Worm (Caenorhabditis elegans) whole organism, midembryonic: ENCODE measurements around the gene nas-6.

Experiments
- T22C8.4 ChIP-seq: fragments of 200-800 bp; sonication (Bioruptor generic); IDR thresholded peaks from 2 replicates; pipeline ENCODE4 v1.3.6; 2022; ENCODE audit warnings: missing genetic modification characterization, missing compliant biosample characterization
- cog-1 ChIP-seq: sonication (generic microtip); optimal IDR thresholded peaks from 2 replicates; lab custom pipeline; 2016; ENCODE audit warnings: missing genetic modification characterization, missing compliant biosample characterization
- flt-1 ChIP-seq: fragments of 200-800 bp; sonication (Bioruptor generic); IDR thresholded peaks from 2 replicates; pipeline ENCODE4 v1.3.6; 2022; ENCODE audit warnings: missing genetic modification characterization, missing compliant biosample characterization
- klf-2 ChIP-seq: fragments of 200-800 bp; sonication (Bioruptor generic); conservative IDR thresholded peaks from 2 replicates; pipeline ENCODE4 v1.3.6; 2022; ENCODE audit warnings: missing genetic modification reagents, missing genetic modification characterization, missing compliant biosample characterization
- tab-1 ChIP-seq: fragments of 200-800 bp; sonication (Bioruptor generic); IDR thresholded peaks from 2 replicates; pipeline ENCODE4 v1.3.6; 2022; ENCODE audit warnings: missing genetic modification characterization, missing compliant biosample characterization
- ztf-23 ChIP-seq: fragments of 200-800 bp; sonication (Bioruptor generic); IDR thresholded peaks from 2 replicates; pipeline ENCODE4 v1.3.6; 2022; ENCODE audit warnings: missing genetic modification reagents, missing genetic modification characterization, missing compliant biosample characterization
- ztf-29 ChIP-seq: fragments of 200-800 bp; sonication (Bioruptor generic); IDR thresholded peaks from 2 replicates; pipeline ENCODE4 v1.3.6; 2022; ENCODE audit warnings: missing genetic modification reagents, missing genetic modification characterization, missing compliant biosample characterization

- TF ChIP-seq cog-1 (tag; lab: Kevin White, UChicago) = no peak
- no peak for TF ChIP-seq flt-1 (GFP tag; lab: Robert Waterston, UW)
- no peak for TF ChIP-seq klf-2
- TF ChIP-seq ztf-23 = no peak
- no peak for TF ChIP-seq T22C8.4
- no peak for TF ChIP-seq tab-1 (GFP tag; lab: Robert Waterston, UW)
- TF ChIP-seq ztf-29 (GFP tag; lab: Robert Waterston, UW) = no peak
Measured at ce11 chrIV:17470096-17470602, 20.4 kb downstream of the nas-6 start, which contains the start of gene F11E6.4.
